Worm (Caenorhabditis elegans): ENCODE results near the gene nhx-3.

ce11 chrV:7587637-7588036 lies 42.3 kb upstream of the nhx-3 start, which contains the start of the genes F19F10.11 and C50E3.5:
- TF ChIP-seq ama-1 (optimal IDR thresholded peaks at IDR 0.05), result no peak
- no peak for TF ChIP-seq sea-1 (GFP tag; conservative IDR thresholded peaks at IDR 0.05)
- no peak for TF ChIP-seq tbx-11 (GFP tag; IDR thresholded peaks at IDR 0.05)
- TF ChIP-seq tra-4 (tag; optimal IDR thresholded peaks at IDR 0.05), result no peak
- TF ChIP-seq hnd-1 (tag; optimal IDR thresholded peaks at IDR 0.05), result no peak
- TF ChIP-seq ceh-36 (tag; optimal IDR thresholded peaks at IDR 0.05), result no peak
- no peak for TF ChIP-seq hmg-4 (GFP tag; optimal IDR thresholded peaks at IDR 0.05)
- no peak for TF ChIP-seq B0310.2 (tag; optimal IDR thresholded peaks at IDR 0.05)
- no peak for TF ChIP-seq flt-1 (GFP tag; IDR thresholded peaks at IDR 0.05)
- TF ChIP-seq tbx-37 (GFP tag; conservative IDR thresholded peaks at IDR 0.05), result no peak
